Worm (Caenorhabditis elegans) whole organism, young adult: Measurements from ENCODE around the gene Y46D2A.1.

Experiments
- C17E4.6 ChIP-seq: fragments of 200-800 bp; sonication (Bioruptor generic); IDR thresholded peaks from 2 replicates; pipeline ENCODE4 v1.3.6; 2022; ENCODE audit warnings: missing genetic modification reagents, missing genetic modification characterization, missing compliant biosample characterization
- F55B11.4 ChIP-seq: sonication (generic microtip); optimal IDR thresholded peaks from 2 replicates; lab custom pipeline; 2016; ENCODE audit warnings: missing compliant biosample characterization, missing genetic modification characterization, borderline replicate concordance; ENCODE audit not compliant: insufficient read depth
- aptf-2 ChIP-seq: fragments of 200-800 bp; sonication (Bioruptor generic); conservative IDR thresholded peaks from 2 replicates; pipeline ENCODE4 v1.3.6; 2022; ENCODE audit warnings: missing genetic modification reagents, missing genetic modification characterization, missing compliant biosample characterization
- ceh-79 ChIP-seq: sonication (generic microtip); optimal IDR thresholded peaks from 2 replicates; lab custom pipeline; 2017; ENCODE audit warnings: mild to moderate bottlenecking, missing genetic modification characterization, missing compliant biosample characterization
- ceh-91 ChIP-seq: fragments of 200-800 bp; sonication (Bioruptor generic); IDR thresholded peaks from 2 replicates; pipeline ENCODE4 v1.3.6; 2022; ENCODE audit warnings: missing genetic modification reagents, missing genetic modification characterization, missing compliant biosample characterization
- ekl-4 ChIP-seq: fragments of 200-800 bp; sonication (Bioruptor generic); IDR thresholded peaks from 2 replicates; pipeline ENCODE4 v1.3.6; 2022; ENCODE audit warnings: missing genetic modification reagents, missing genetic modification characterization, missing compliant biosample characterization
- him-1 ChIP-seq: sonication (generic microtip); optimal IDR thresholded peaks from 2 replicates; lab custom pipeline; 2016; ENCODE audit warnings: missing genotype, missing genetic modification reagents, missing genetic modification characterization, missing compliant biosample characterization
- lin-35 ChIP-seq, 3 experiments: fragments of 150-350 bp in 2 of 3; sonication (generic microtip) in 1 of 3; optimal IDR thresholded peaks; 2 replicates each; lab custom pipeline; 2014 to 2018; ENCODE audit warnings: missing biosample characterization in 3 of 3, missing genetic modification characterization in 3 of 3, missing genetic modification reagents in 3 of 3
- madf-3 ChIP-seq: fragments of 200-800 bp; sonication (Bioruptor generic); IDR thresholded peaks from 2 replicates; pipeline ENCODE4 v1.3.6; 2022; ENCODE audit warnings: missing genetic modification reagents, missing genetic modification characterization, missing compliant biosample characterization
- snpc-4 ChIP-seq, 5 experiments: fragments of 150-350 bp in 1 of 5; sonication (generic microtip) in 4 of 5; optimal IDR thresholded peaks; 2 replicates each; lab custom pipeline; 2014 to 2018; ENCODE audit warnings: missing genetic modification characterization in 5 of 5, missing biosample characterization in 3 of 5, antibody characterized with exemption in 2 of 5, mild to moderate bottlenecking in 2 of 5, missing compliant biosample characterization in 2 of 5, missing genotype in 2 of 5, moderate library complexity in 2 of 5, missing genetic modification reagents in 1 of 5
- tbx-9 ChIP-seq: sonication (generic microtip); optimal IDR thresholded peaks from 2 replicates; lab custom pipeline; 2016; ENCODE audit warnings: borderline replicate concordance, missing genetic modification characterization, inconsistent platforms, missing compliant biosample characterization
- unc-130 ChIP-seq: sonication (generic microtip); optimal IDR thresholded peaks from 2 replicates; lab custom pipeline; 2016; ENCODE audit warnings: missing genetic modification reagents, missing genetic modification characterization, missing compliant biosample characterization
- zfh-2 ChIP-seq: fragments of 200-800 bp; sonication (Bioruptor generic); conservative IDR thresholded peaks from 2 replicates; pipeline ENCODE4 v1.3.6; 2022; ENCODE audit warnings: missing genetic modification reagents, missing genetic modification characterization, missing compliant biosample characterization

DNA sequence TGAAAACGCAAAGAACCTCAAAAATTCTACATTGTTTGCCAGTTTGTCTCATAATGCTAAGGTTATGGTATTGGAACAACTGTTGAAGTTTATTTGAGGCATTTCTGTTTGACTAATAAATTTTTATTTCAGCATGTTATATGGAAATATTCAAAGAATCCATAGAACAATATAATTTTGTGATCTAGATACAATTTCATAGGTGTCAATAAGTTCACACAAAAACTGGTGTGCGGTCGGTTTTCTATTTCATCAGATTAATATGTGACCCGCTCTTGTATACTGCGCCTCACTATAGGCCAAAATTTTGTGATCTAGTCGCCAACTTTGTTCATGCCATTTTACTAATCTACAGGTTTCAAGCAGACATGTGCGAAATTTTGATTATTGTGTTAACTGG, 22.9 kb upstream of the Y46D2A.1 start, which contains the start of gene btb-22:
- TF ChIP-seq C17E4.6 (GFP tag; lab: Robert Waterston, UW) = no peak
- TF ChIP-seq ekl-4 (GFP tag; lab: Robert Waterston, UW) = no peak
- TF ChIP-seq ceh-79 (tag; lab: Kevin White, UChicago) = no peak
- TF ChIP-seq snpc-4 (GFP tag; optimal IDR thresholded peaks at IDR 0.05; lab: Kevin White, UChicago) = no peak
- TF ChIP-seq snpc-4 (tag; optimal IDR thresholded peaks at IDR 0.05; lab: Kevin White, UChicago) = no peak
- TF ChIP-seq lin-35 (GFP tag; optimal IDR thresholded peaks at IDR 0.05; lab: Kevin White, UChicago) = no peak
- no peak for TF ChIP-seq F55B11.4 (tag; lab: Kevin White, UChicago)
- TF ChIP-seq tbx-9 (tag; lab: Kevin White, UChicago) = no peak
- no peak for TF ChIP-seq ceh-91 (GFP tag; lab: Robert Waterston, UW)
- no peak for TF ChIP-seq him-1 (tag; lab: Kevin White, UChicago)
- TF ChIP-seq zfh-2 (GFP tag; lab: Robert Waterston, UW) = no peak
- TF ChIP-seq madf-3 (GFP tag; lab: Robert Waterston, UW) = no peak
- TF ChIP-seq unc-130 (GFP tag; lab: Kevin White, UChicago) = no peak
- no peak for TF ChIP-seq aptf-2 (GFP tag; lab: Robert Waterston, UW)
